Fruit fly (Drosophila melanogaster): ENCODE measurements around the gene CG32365.

dm6 chr3L:7881127-7881526 is 12.3 kb downstream of the CG32365 start:
- TF ChIP-seq CG31441 (GFP tag; IDR thresholded peaks at IDR 0.05) (no peak), Hr3 (GFP tag; optimal IDR thresholded peaks at IDR 0.05) (no peak), Drgx (GFP tag; IDR thresholded peaks at IDR 0.05) (no peak), dati (GFP tag; IDR thresholded peaks at IDR 0.05) (no peak), gt (GFP tag; IDR thresholded peaks at IDR 0.05) (no peak), NC2α (GFP tag; optimal IDR thresholded peaks at IDR 0.05) (no peak)

Data from whole organism, embryonic.